Worm (Caenorhabditis elegans) whole organism, late embryonic: ENCODE measurements around the gene R07E5.19.

Experiments used
- ama-1 ChIP-seq: fragments of 150-350 bp; optimal IDR thresholded peaks from 2 replicates; lab custom pipeline; 2014
- dve-1 ChIP-seq: sonication (generic microtip); optimal IDR thresholded peaks from 2 replicates; lab custom pipeline; 2017; ENCODE audit warnings: antibody characterized with exemption, mild to moderate bottlenecking, missing genetic modification characterization, missing compliant biosample characterization
- hlh-8 ChIP-seq: sonication (generic microtip); optimal IDR thresholded peaks from 2 replicates; lab custom pipeline; 2016; ENCODE audit warnings: missing genotype, missing genetic modification characterization, missing compliant biosample characterization
- syd-9 ChIP-seq: sonication (generic microtip); optimal IDR thresholded peaks from 2 replicates; lab custom pipeline; 2016; ENCODE audit warnings: mild to moderate bottlenecking, missing genetic modification characterization, moderate library complexity, missing compliant biosample characterization

DNA sequence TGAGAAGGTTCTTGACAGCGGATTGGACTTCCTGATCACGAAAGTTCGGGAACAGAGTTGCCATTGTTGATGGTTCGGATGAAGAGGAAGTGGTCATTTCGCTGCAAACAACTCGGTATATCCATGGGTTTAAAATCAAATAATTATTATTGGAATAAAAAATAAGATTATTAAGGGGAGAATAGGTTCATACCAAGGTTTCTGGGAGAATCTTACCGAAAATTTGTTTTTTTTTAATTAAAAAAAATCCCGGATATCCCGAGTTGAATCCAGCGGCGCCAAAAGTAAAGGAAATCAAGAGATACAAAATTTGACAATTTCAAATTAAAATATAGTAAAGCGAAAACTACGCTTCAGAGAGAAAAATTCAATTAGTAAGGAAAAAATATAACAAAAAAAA is at the start of gene R07E5.19, which contains the start of gene pdcd-2:
- TF ChIP-seq ama-1 (lab: Kevin White, UChicago) (no peak), hlh-8 (no peak), syd-9 (tag; lab: Kevin White, UChicago) (no peak), dve-1 (tag; lab: Kevin White, UChicago) (no peak)
